Worm (Caenorhabditis elegans) whole organism, early embryonic: ENCODE results near the gene B0563.7.

Source experiments
- aly-1 ChIP-seq: sonication (generic microtip); optimal IDR thresholded peaks from 2 replicates; lab custom pipeline; 2016; ENCODE audit warnings: missing genetic modification characterization, missing compliant biosample characterization
- ama-1 ChIP-seq: fragments of 150-350 bp; optimal IDR thresholded peaks from 2 replicates; lab custom pipeline; 2014
- ceh-36 ChIP-seq: sonication (generic microtip); optimal IDR thresholded peaks from 2 replicates; lab custom pipeline; 2016; ENCODE audit warnings: missing genetic modification characterization, inconsistent platforms, missing compliant biosample characterization
- flt-1 ChIP-seq: fragments of 200-800 bp; sonication (Bioruptor generic); IDR thresholded peaks from 2 replicates; pipeline ENCODE4 v1.3.6; 2022; ENCODE audit warnings: missing genetic modification characterization, missing compliant biosample characterization
- hmbx-1 ChIP-seq: sonication (generic microtip); optimal IDR thresholded peaks from 2 replicates; lab custom pipeline; 2016; ENCODE audit warnings: mild to moderate bottlenecking, missing genetic modification characterization, missing compliant biosample characterization
- tbx-37 ChIP-seq: fragments of 200-800 bp; sonication (Bioruptor generic); conservative IDR thresholded peaks from 2 replicates; pipeline ENCODE4 v1.3.6; 2022; ENCODE audit warnings: missing genetic modification reagents, missing genetic modification characterization, missing compliant biosample characterization
- tra-4 ChIP-seq: sonication (generic microtip); optimal IDR thresholded peaks from 2 replicates; lab custom pipeline; 2017; ENCODE audit warnings: missing genetic modification characterization, missing compliant biosample characterization

- TF ChIP-seq tra-4 (tag; lab: Kevin White, UChicago), result no peak
- no peak for TF ChIP-seq ceh-36 (tag; lab: Kevin White, UChicago)
- TF ChIP-seq hmbx-1 (tag; lab: Kevin White, UChicago), result no peak
- no peak for TF ChIP-seq flt-1
- no peak for TF ChIP-seq aly-1
- TF ChIP-seq tbx-37 (GFP tag; lab: Robert Waterston, UW), result no peak
- no peak for TF ChIP-seq ama-1 (lab: Kevin White, UChicago)
These were observed at the start of gene B0563.7 for ce11 chrX:9154216-9154615.
